Worm (Caenorhabditis elegans) whole organism, young adult: Measurements from ENCODE around the gene R01H2.2.

ENCODE experiments used
- athp-1 ChIP-seq: sonication (generic microtip); optimal IDR thresholded peaks from 2 replicates; lab custom pipeline; 2017; ENCODE audit warnings: mild to moderate bottlenecking, missing genetic modification characterization, missing compliant biosample characterization
- bed-2 ChIP-seq: fragments of 200-800 bp; sonication (Bioruptor generic); IDR thresholded peaks from 2 replicates; pipeline ENCODE4 v1.3.6; 2022; ENCODE audit warnings: missing genetic modification reagents, missing genetic modification characterization, missing compliant biosample characterization
- ccch-3 ChIP-seq: fragments of 200-800 bp; sonication (Bioruptor generic); optimal IDR thresholded peaks from 2 replicates; lab custom pipeline; 2018; ENCODE audit warnings: mild to moderate bottlenecking, missing genetic modification characterization, missing compliant biosample characterization
- cebp-1 ChIP-seq, 2 experiments: fragments of 200-800 bp in 1 of 2; sonication (Bioruptor generic) in 1 of 2; sonication (generic microtip) in 1 of 2; IDR thresholded peaks in 1 of 2; optimal IDR thresholded peaks in 1 of 2; 2 replicates each; pipeline versions ENCODE4 v1.3.6 to Lab custom; 2017 to 2022; ENCODE audit warnings: missing compliant biosample characterization in 2 of 2, missing genetic modification characterization in 2 of 2, mild to moderate bottlenecking in 1 of 2, missing genetic modification reagents in 1 of 2, moderate library complexity in 1 of 2
- dpff-1 ChIP-seq: sonication (generic microtip); optimal IDR thresholded peaks from 2 replicates; lab custom pipeline; 2017; ENCODE audit warnings: mild to moderate bottlenecking, missing genetic modification characterization, missing compliant biosample characterization
- let-607 ChIP-seq, 2 experiments: fragments of 200-800 bp in 1 of 2; sonication (Bioruptor generic) in 1 of 2; sonication (generic microtip) in 1 of 2; optimal IDR thresholded peaks; 2 replicates each; lab custom pipeline; 2016 to 2018; ENCODE audit warnings: mild to moderate bottlenecking in 2 of 2, missing compliant biosample characterization in 2 of 2, missing genetic modification characterization in 2 of 2, moderate library complexity in 2 of 2, missing genotype in 1 of 2
- mel-28 ChIP-seq: sonication (generic microtip); optimal IDR thresholded peaks from 2 replicates; lab custom pipeline; 2016; ENCODE audit warnings: borderline replicate concordance, mild to moderate bottlenecking, missing genetic modification characterization, missing compliant biosample characterization
- nhr-80 ChIP-seq: sonication (generic microtip); optimal IDR thresholded peaks from 2 replicates; lab custom pipeline; 2016; ENCODE audit warnings: missing genetic modification characterization, missing compliant biosample characterization
- zfh-2 ChIP-seq: fragments of 200-800 bp; sonication (Bioruptor generic); conservative IDR thresholded peaks from 2 replicates; pipeline ENCODE4 v1.3.6; 2022; ENCODE audit warnings: missing genetic modification reagents, missing genetic modification characterization, missing compliant biosample characterization

The R01H2.2 gene

DNA sequence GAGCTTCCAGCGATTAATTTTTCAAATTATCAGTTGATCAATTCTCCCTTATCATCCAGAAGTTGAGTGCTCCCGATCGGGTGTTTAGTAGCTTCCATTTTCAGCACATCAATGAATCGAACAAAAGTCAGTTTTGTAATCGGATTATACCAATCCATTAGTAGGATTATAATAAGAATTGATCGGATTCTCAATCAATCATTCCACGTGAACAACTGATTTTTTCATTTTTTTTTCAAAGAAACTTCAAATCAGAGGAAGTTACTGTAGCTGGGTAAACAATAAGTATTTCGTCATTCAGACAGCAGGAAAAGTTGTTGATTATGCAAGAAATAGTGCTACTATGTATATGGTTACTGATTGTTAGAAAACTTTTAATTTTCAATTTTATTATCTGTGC, 50.5 kb downstream of the R01H2.2 start:
- TF ChIP-seq nhr-80 (peak; percentile 67), zfh-2 (GFP tag; lab: Robert Waterston, UW) (no peak), cebp-1 (GFP tag; IDR thresholded peaks at IDR 0.05; lab: Robert Waterston, UW) (no peak), cebp-1 (tag; optimal IDR thresholded peaks at IDR 0.05; lab: Kevin White, UChicago) (peak; percentile 52)

DNA sequence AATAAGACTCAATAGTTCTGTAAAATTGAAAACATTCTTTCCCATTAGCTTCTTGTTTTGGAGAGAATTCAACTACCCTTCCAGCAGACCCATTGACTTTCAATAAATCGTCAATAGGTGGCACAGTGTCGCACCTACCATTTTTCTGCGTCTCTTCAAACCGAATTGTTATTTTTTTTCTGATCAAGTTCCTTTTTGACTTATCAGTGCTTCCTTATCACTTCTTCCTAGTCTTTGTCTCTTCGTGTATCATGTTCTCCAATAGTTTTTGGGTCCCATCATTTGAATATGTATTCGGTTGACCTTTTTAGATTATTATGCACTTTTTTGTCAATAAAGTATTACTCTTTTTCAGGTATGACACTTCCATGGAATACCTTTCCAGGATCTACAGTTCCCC, 51.6 kb downstream of the R01H2.2 start, which contains the start of gene odd-1:
odd-1 (plus strand) TSS at position 349 of the 400 bp plus-strand sequence.
- TF ChIP-seq mel-28 (tag; lab: Kevin White, UChicago) (no peak), cebp-1 (GFP tag; IDR thresholded peaks at IDR 0.05; lab: Robert Waterston, UW) (no peak), cebp-1 (tag; optimal IDR thresholded peaks at IDR 0.05; lab: Kevin White, UChicago) (no peak), nhr-80 (peak; percentile 39), athp-1 (tag; lab: Kevin White, UChicago) (no peak), dpff-1 (no peak), bed-2 (no peak), zfh-2 (GFP tag; lab: Robert Waterston, UW) (no peak), ccch-3 (GFP tag; lab: Kevin White, UChicago) (no peak), let-607 (tag; optimal IDR thresholded peaks at IDR 0.05; lab: Kevin White, UChicago) (no peak)
